Fruit fly (Drosophila melanogaster): ENCODE results near the gene Hmt4-20.

DNA sequence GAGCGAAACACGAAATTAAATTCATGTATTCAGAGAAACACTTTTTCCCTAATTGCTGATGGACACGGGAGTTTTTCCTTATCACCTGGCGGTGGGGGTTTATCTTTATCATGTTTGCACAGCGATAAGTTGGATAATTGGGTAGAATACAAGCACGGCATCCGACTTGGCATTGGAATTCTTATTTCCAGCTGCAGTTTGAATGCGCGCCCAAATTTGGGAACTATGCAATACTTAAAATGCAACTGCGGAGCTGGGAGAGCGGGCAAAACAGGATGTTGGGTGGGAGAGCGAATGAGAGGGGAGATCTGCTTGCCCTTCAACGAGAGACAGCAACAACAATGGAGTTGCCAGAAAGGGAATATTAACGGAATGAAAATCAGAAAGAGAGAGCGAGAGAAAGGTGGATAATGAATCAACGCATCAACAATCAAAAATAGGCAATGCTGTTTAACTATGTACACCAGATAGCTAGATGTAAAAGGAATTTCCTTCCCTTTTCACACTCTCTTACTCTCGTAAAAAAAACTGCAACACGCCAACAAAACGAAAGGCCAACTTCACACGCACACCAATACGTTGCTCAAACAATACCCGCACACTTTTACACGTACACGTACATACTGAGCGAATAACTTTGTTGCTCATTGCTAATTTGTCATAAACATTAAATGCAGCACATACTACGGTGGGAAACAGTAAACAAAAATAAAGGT, 38.9 kb downstream of the Hmt4-20 start:
- TF ChIP-seq CTCF (optimal IDR thresholded peaks at IDR 0.05), result no peak
- no peak for TF ChIP-seq CG8478 (optimal IDR thresholded peaks at IDR 0.05)
